Fruit fly (Drosophila melanogaster): ENCODE results near the gene Nuf2.

Nuf2 gene

DNA sequence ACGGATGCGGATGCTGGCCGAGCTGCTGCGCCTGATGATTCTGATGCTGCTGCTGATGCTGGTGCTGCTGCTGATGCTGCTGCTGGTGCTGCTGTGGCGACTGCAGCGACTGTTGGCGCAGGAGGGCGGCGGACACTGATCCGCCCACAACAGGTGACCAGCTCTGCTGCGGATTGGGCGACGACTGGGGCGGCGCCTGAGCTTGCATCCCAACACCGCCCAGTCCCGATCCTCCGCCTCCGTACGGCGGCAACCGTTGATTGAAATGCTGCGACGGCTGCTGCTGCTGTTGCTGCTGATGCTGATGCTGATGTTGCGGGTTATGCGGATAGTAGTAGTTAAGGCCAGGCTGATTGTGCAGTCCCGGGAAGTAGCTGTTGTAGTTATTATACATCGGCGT, 40.4 kb downstream of the Nuf2 start:
- TF ChIP-seq CG10348 (GFP tag; IDR thresholded peaks at IDR 0.05) (no peak), CG13204 (GFP tag; optimal IDR thresholded peaks at IDR 0.05) (no peak), CG8301 (tag; optimal IDR thresholded peaks at IDR 0.05) (no peak), D1 (tag; optimal IDR thresholded peaks at IDR 0.05) (no peak), fd96Ca (GFP tag; IDR thresholded peaks at IDR 0.05) (no peak), CG34367 (tag; optimal IDR thresholded peaks at IDR 0.05) (no peak), rn (GFP tag; IDR thresholded peaks at IDR 0.05) (no peak), Ets98B (GFP tag; IDR thresholded peaks at IDR 0.05) (no peak), Pif1A (GFP tag; optimal IDR thresholded peaks at IDR 0.05) (no peak), CG4496 (GFP tag; IDR thresholded peaks at IDR 0.05) (no peak), CG12605 (GFP tag; IDR thresholded peaks at IDR 0.05) (no peak), CG32121 (GFP tag; IDR thresholded peaks at IDR 0.05) (no peak), CG17806 (tag; optimal IDR thresholded peaks at IDR 0.05) (no peak), CG14655 (GFP tag; optimal IDR thresholded peaks at IDR 0.05) (no peak), CG8159 (tag; optimal IDR thresholded peaks at IDR 0.05) (no peak), CG9948 (tag; optimal IDR thresholded peaks at IDR 0.05) (no peak), EcR (GFP tag; optimal IDR thresholded peaks at IDR 0.05) (no peak), gl (tag; optimal IDR thresholded peaks at IDR 0.05) (no peak), CG15710 (tag; optimal IDR thresholded peaks at IDR 0.05) (no peak), Snoo (tag; optimal IDR thresholded peaks at IDR 0.05) (no peak)

dm6 chr2L:7023614-7024259, 41.9 kb downstream of the Nuf2 start, which contains the start of gene Gart:
Gene Gart, minus strand, starts transcription at chr2L:7023898.
- TF ChIP-seq CG15710 (tag; optimal IDR thresholded peaks at IDR 0.05): peak; percentile 44
- TF ChIP-seq gl (tag; optimal IDR thresholded peaks at IDR 0.05): no peak
- peak; percentile 73 for TF ChIP-seq Pif1A (GFP tag; optimal IDR thresholded peaks at IDR 0.05)
- peak; percentile 60 for TF ChIP-seq EcR (GFP tag; optimal IDR thresholded peaks at IDR 0.05)
- TF ChIP-seq fd96Ca (GFP tag; IDR thresholded peaks at IDR 0.05): no peak
- no peak for TF ChIP-seq CG13204 (GFP tag; optimal IDR thresholded peaks at IDR 0.05)
- TF ChIP-seq Pif1B (GFP tag; optimal IDR thresholded peaks at IDR 0.05): peak; percentile 72
- TF ChIP-seq CG32121 (GFP tag; IDR thresholded peaks at IDR 0.05): peak; percentile 19; the same call in 1 of the 2 replicates
- TF ChIP-seq CG8159 (tag; optimal IDR thresholded peaks at IDR 0.05): no peak
- no peak for TF ChIP-seq CG14655 (GFP tag; optimal IDR thresholded peaks at IDR 0.05)
- TF ChIP-seq CG12605 (GFP tag; IDR thresholded peaks at IDR 0.05): peak; percentile 56
- TF ChIP-seq Snoo (tag; optimal IDR thresholded peaks at IDR 0.05): peak; percentile 81
- TF ChIP-seq CG9948 (tag; optimal IDR thresholded peaks at IDR 0.05): peak; percentile 30
- TF ChIP-seq rn (GFP tag; IDR thresholded peaks at IDR 0.05): no peak
- peak; percentile 3 for TF ChIP-seq CG17806 (tag; optimal IDR thresholded peaks at IDR 0.05)
- TF ChIP-seq CG10348 (GFP tag; IDR thresholded peaks at IDR 0.05): no peak
- TF ChIP-seq Ets98B (GFP tag; IDR thresholded peaks at IDR 0.05): peak; percentile 40
- no peak for TF ChIP-seq D1 (tag; optimal IDR thresholded peaks at IDR 0.05)
- peak; percentile 61; the same call in 1 of the 3 replicates for TF ChIP-seq CG4496 (GFP tag; IDR thresholded peaks at IDR 0.05)
- peak; percentile 52 for TF ChIP-seq CG34367 (tag; optimal IDR thresholded peaks at IDR 0.05)
- TF ChIP-seq CG8301 (tag; optimal IDR thresholded peaks at IDR 0.05): no peak

dm6 chr2L:7021382-7021781, 44.3 kb downstream of the Nuf2 start, which contains the start of gene Pcp:
Gene Pcp, plus strand, starts transcription at chr2L:7021682.
- TF ChIP-seq CG15710 (tag; optimal IDR thresholded peaks at IDR 0.05): no peak
- no peak for TF ChIP-seq CG8301 (tag; optimal IDR thresholded peaks at IDR 0.05)
- no peak for TF ChIP-seq EcR (GFP tag; optimal IDR thresholded peaks at IDR 0.05)
- no peak for TF ChIP-seq gl (tag; optimal IDR thresholded peaks at IDR 0.05)
- no peak for TF ChIP-seq CG10348 (GFP tag; IDR thresholded peaks at IDR 0.05)
- TF ChIP-seq rn (GFP tag; IDR thresholded peaks at IDR 0.05): no peak
- no peak for TF ChIP-seq Snoo (tag; optimal IDR thresholded peaks at IDR 0.05)
- TF ChIP-seq CG12605 (GFP tag; IDR thresholded peaks at IDR 0.05): no peak
- TF ChIP-seq D1 (tag; optimal IDR thresholded peaks at IDR 0.05): no peak
- TF ChIP-seq CG14655 (GFP tag; optimal IDR thresholded peaks at IDR 0.05): no peak
- TF ChIP-seq Pif1B (GFP tag; optimal IDR thresholded peaks at IDR 0.05): no peak
- TF ChIP-seq CG17806 (tag; optimal IDR thresholded peaks at IDR 0.05): no peak
- TF ChIP-seq fd96Ca (GFP tag; IDR thresholded peaks at IDR 0.05): no peak
- no peak for TF ChIP-seq CG13204 (GFP tag; optimal IDR thresholded peaks at IDR 0.05)

All from whole organism, pupa.